Worm (Caenorhabditis elegans): ENCODE results near the gene C34E11.4.

ce11 chrX:11850082-11850481 is 46.1 kb downstream of the C34E11.4 start, which contains the start of gene F54F7.3:
- TF ChIP-seq dao-5 (tag; optimal IDR thresholded peaks at IDR 0.05) (no peak), him-1 (tag; optimal IDR thresholded peaks at IDR 0.05) (no peak), W03F9.2 (tag; optimal IDR thresholded peaks at IDR 0.05) (no peak)

Data from whole organism, L4/young adult.